Fruit fly (Drosophila melanogaster): ENCODE results near the gene mil.

Gene mil

dm6 chr3R:27925000-27925970 lies 13.0 kb downstream of the mil start, which contains the start of gene mino (continued):
- TF ChIP-seq CG8319 (GFP tag; optimal IDR thresholded peaks at IDR 0.05) (no peak), CG6276 (GFP tag; optimal IDR thresholded peaks at IDR 0.05) (no peak), topi (GFP tag; optimal IDR thresholded peaks at IDR 0.05) (peak; percentile 23), CG6854 (GFP tag; optimal IDR thresholded peaks at IDR 0.05) (peak; percentile 3)

DNA sequence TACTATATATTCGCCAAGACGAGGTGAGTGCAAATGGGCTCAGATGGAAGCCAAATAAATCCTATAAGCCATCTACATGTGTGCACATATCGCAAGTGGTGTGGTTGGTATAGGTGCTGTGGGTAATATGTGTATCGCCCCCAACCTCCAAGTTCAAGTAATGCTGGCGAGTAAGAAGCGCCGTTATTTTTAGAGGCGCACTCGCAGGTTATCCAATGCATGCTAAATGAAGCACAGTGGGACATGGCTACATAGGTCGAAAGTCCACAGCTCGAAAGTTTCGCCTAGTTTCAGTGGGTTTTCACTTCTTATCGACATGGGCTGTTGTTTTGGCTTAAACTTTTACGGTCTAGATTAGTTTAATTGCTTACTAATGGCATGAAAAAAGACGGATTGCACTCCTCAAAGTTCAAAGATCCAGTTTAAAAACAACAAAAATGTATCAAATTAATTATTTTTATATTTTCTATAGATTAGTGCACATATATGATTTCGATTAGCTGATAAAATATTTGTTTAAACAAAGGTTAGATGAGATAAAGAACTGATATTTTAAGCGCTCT lies 13.8 kb downstream of the mil start:
- TF ChIP-seq salr (GFP tag; optimal IDR thresholded peaks at IDR 0.05) (peak in 1 of 2 experiments; percentile 52), Eip78C (GFP tag) (peak; percentile 78), net (GFP tag; optimal IDR thresholded peaks at IDR 0.05) (no peak), CG11902 (GFP tag; optimal IDR thresholded peaks at IDR 0.05) (peak; percentile 4), CG6854 (GFP tag; optimal IDR thresholded peaks at IDR 0.05) (no peak), CG7368 (GFP tag; optimal IDR thresholded peaks at IDR 0.05) (no peak), CG8319 (GFP tag; optimal IDR thresholded peaks at IDR 0.05) (no peak), spab (GFP tag; optimal IDR thresholded peaks at IDR 0.05) (no peak), CG8119 (GFP tag; IDR thresholded peaks at IDR 0.05) (0 out of 3 replicates have a peak, but pooled peaks have one; percentile 31), CG4318 (GFP tag; optimal IDR thresholded peaks at IDR 0.05) (no peak), Hr39 (GFP tag; optimal IDR thresholded peaks at IDR 0.05) (peak; percentile 8), fd85E (GFP tag; optimal IDR thresholded peaks at IDR 0.05) (no peak), CG6276 (GFP tag; optimal IDR thresholded peaks at IDR 0.05) (peak; percentile 7), Gug (GFP tag; IDR thresholded peaks at IDR 0.05) (peak; percentile 19; the same call in 1 of the 2 replicates), Sox14 (GFP tag; optimal IDR thresholded peaks at IDR 0.05) (no peak), fkh (GFP tag; optimal IDR thresholded peaks at IDR 0.05) (no peak), esn (GFP tag; optimal IDR thresholded peaks at IDR 0.05) (peak; percentile 38), Eip93F (GFP tag; optimal IDR thresholded peaks at IDR 0.05) (no peak), ss (GFP tag; optimal IDR thresholded peaks at IDR 0.05) (no peak), Ets96B (tag; optimal IDR thresholded peaks at IDR 0.05) (no peak), Ets21C (GFP tag; optimal IDR thresholded peaks at IDR 0.05) (no peak), CG9139 (GFP tag; optimal IDR thresholded peaks at IDR 0.05) (no peak), acj6 (GFP tag; optimal IDR thresholded peaks at IDR 0.05) (no peak), lz (GFP tag; optimal IDR thresholded peaks at IDR 0.05) (peak; percentile 1), achi (GFP tag; optimal IDR thresholded peaks at IDR 0.05) (no peak), CG6163 (GFP tag; IDR thresholded peaks at IDR 0.05) (peak; percentile 7; the same call in 1 of the 3 replicates), Smox (GFP tag; optimal IDR thresholded peaks at IDR 0.05) (no peak), CG34406 (GFP tag; optimal IDR thresholded peaks at IDR 0.05) (no peak), CG6792 (GFP tag; optimal IDR thresholded peaks at IDR 0.05) (peak; percentile 34), dsx (GFP tag; optimal IDR thresholded peaks at IDR 0.05; ENCODE audit: poor library complexity, severe bottlenecking) (no peak), CG32006 (GFP tag; optimal IDR thresholded peaks at IDR 0.05) (peak; percentile 62), CG10631 (GFP tag; optimal IDR thresholded peaks at IDR 0.05) (peak; percentile 40), CG11762 (GFP tag; optimal IDR thresholded peaks at IDR 0.05; ENCODE audit: insufficient read depth) (no peak), Blimp-1 (GFP tag; optimal IDR thresholded peaks at IDR 0.05) (no peak), Hr38 (GFP tag; optimal IDR thresholded peaks at IDR 0.05) (no peak), Lpt (GFP tag; optimal IDR thresholded peaks at IDR 0.05) (no peak), CG6808 (GFP tag; optimal IDR thresholded peaks at IDR 0.05) (no peak), Sox15 (GFP tag; optimal IDR thresholded peaks at IDR 0.05) (peak; percentile 32), CG3032 (tag; optimal IDR thresholded peaks at IDR 0.05) (peak; percentile 26), CG1621 (tag; optimal IDR thresholded peaks at IDR 0.05) (no peak), CG16779 (tag; optimal IDR thresholded peaks at IDR 0.05) (no peak), eg (GFP tag; IDR thresholded peaks at IDR 0.05) (no peak; the same call in 2 of the 3 replicates), pdm3 (GFP tag; optimal IDR thresholded peaks at IDR 0.05) (no peak), Sox102F (GFP tag; optimal IDR thresholded peaks at IDR 0.05) (no peak), CG3919 (GFP tag; optimal IDR thresholded peaks at IDR 0.05) (peak; percentile 14), topi (GFP tag; optimal IDR thresholded peaks at IDR 0.05) (no peak)
